Worm (Caenorhabditis elegans) whole organism, L4 larva: Measurements from ENCODE around the gene F07D3.3.

Experiments used
- F49E8.2 ChIP-seq: sonication (generic microtip); optimal IDR thresholded peaks from 2 replicates; lab custom pipeline; 2016; ENCODE audit warnings: missing compliant biosample characterization, mild to moderate bottlenecking, missing genetic modification characterization, borderline replicate concordance
- R02D3.7 ChIP-seq: fragments of 150-350 bp; sonication (generic microtip); optimal IDR thresholded peaks from 3 replicates; lab custom pipeline; 2014; ENCODE audit warnings: missing biosample characterization, missing genetic modification characterization
- T26A8.4 ChIP-seq: fragments of 200-800 bp; sonication (Bioruptor generic); IDR thresholded peaks from 2 replicates; pipeline ENCODE4 v1.3.6; 2022; ENCODE audit warnings: missing genetic modification characterization, missing compliant biosample characterization
- Y75B8A.6 ChIP-seq: fragments of 200-800 bp; sonication (Bioruptor generic); IDR thresholded peaks from 2 replicates; pipeline ENCODE4 v1.3.6; 2022; ENCODE audit warnings: missing genetic modification reagents, missing genetic modification characterization, missing compliant biosample characterization
- aha-1 ChIP-seq: fragments of 150-350 bp; peaks from one replicate; lab custom pipeline; 2014; ENCODE audit warnings: missing biosample characterization, missing genetic modification characterization
- aly-2 ChIP-seq: sonication (generic microtip); optimal IDR thresholded peaks from 2 replicates; lab custom pipeline; 2018; ENCODE audit warnings: missing biosample characterization, missing genetic modification characterization
- ama-1 ChIP-seq: fragments of 150-350 bp; optimal IDR thresholded peaks from 2 replicates; lab custom pipeline; 2014; ENCODE audit warnings: inconsistent platforms, mixed read lengths
- arid-1 ChIP-seq: fragments of 200-800 bp; sonication (Bioruptor generic); conservative IDR thresholded peaks from 2 replicates; pipeline ENCODE4 v1.3.6; 2022; ENCODE audit warnings: missing genetic modification reagents, missing genetic modification characterization, missing compliant biosample characterization
- ceh-44 ChIP-seq: fragments of 200-800 bp; sonication (Bioruptor generic); IDR thresholded peaks from 2 replicates; pipeline ENCODE4 v1.3.6; 2022; ENCODE audit warnings: missing genetic modification reagents, missing genetic modification characterization, missing compliant biosample characterization
- ceh-82 ChIP-seq: sonication (generic microtip); optimal IDR thresholded peaks from 2 replicates; lab custom pipeline; 2017; ENCODE audit warnings: missing biosample characterization, missing genetic modification characterization
- dmd-9 ChIP-seq: fragments of 200-800 bp; sonication (Bioruptor generic); IDR thresholded peaks from 2 replicates; pipeline ENCODE4 v1.3.6; 2022; ENCODE audit warnings: missing genetic modification reagents, missing genetic modification characterization, missing compliant biosample characterization
- dpl-1 ChIP-seq: fragments of 150-350 bp; optimal IDR thresholded peaks from 2 replicates; lab custom pipeline; 2014; ENCODE audit warnings: missing biosample characterization, missing genetic modification reagents, missing genetic modification characterization
- duxl-1 ChIP-seq: sonication (generic microtip); optimal IDR thresholded peaks from 2 replicates; lab custom pipeline; 2016; ENCODE audit warnings: mild to moderate bottlenecking, missing genetic modification characterization, moderate library complexity, missing compliant biosample characterization; ENCODE audit not compliant: poor library complexity
- egl-27 ChIP-seq: sonication (generic microtip); optimal IDR thresholded peaks from 3 replicates; lab custom pipeline; 2017; ENCODE audit warnings: missing biosample characterization, missing genetic modification reagents, missing genetic modification characterization
- fos-1 ChIP-seq: fragments of 150-350 bp; optimal IDR thresholded peaks from 2 replicates; lab custom pipeline; 2014; ENCODE audit warnings: missing biosample characterization, missing genetic modification characterization
- jun-1 ChIP-seq: fragments of 150-350 bp; optimal IDR thresholded peaks from 2 replicates; lab custom pipeline; 2014; ENCODE audit warnings: missing biosample characterization, missing genetic modification reagents, missing genetic modification characterization
- lin-15B ChIP-seq: fragments of 150-350 bp; sonication (generic microtip); optimal IDR thresholded peaks from 3 replicates; lab custom pipeline; 2014; ENCODE audit warnings: missing biosample characterization, missing genetic modification characterization
- lin-29 ChIP-seq: fragments of 200-800 bp; sonication (Bioruptor generic); IDR thresholded peaks from 2 replicates; pipeline ENCODE4 v1.3.6; 2022; ENCODE audit warnings: missing genetic modification reagents, missing genetic modification characterization, missing compliant biosample characterization
- lsy-2 ChIP-seq, 2 experiments: fragments of 150-350 bp in 1 of 2; sonication (generic microtip) in 1 of 2; optimal IDR thresholded peaks; 2 replicates each; lab custom pipeline; 2014 to 2017; ENCODE audit warnings: missing biosample characterization in 2 of 2, missing genetic modification characterization in 2 of 2
- madf-5 ChIP-seq, 2 experiments: fragments of 200-800 bp; sonication (Bioruptor generic); IDR thresholded peaks; 2 replicates each; pipeline ENCODE4 v1.3.6; 2022; ENCODE audit warnings: missing compliant biosample characterization in 2 of 2, missing genetic modification characterization in 2 of 2
- mdt-29 ChIP-seq: fragments of 200-800 bp; sonication (Bioruptor generic); IDR thresholded peaks from 2 replicates; pipeline ENCODE4 v1.3.6; 2022; ENCODE audit warnings: missing genetic modification reagents, missing genetic modification characterization, missing compliant biosample characterization
- mep-1 ChIP-seq: fragments of 150-350 bp; sonication (generic microtip); optimal IDR thresholded peaks from 3 replicates; lab custom pipeline; 2014; ENCODE audit warnings: missing biosample characterization, missing genetic modification characterization
- nhr-10 ChIP-seq: fragments of 150-350 bp; optimal IDR thresholded peaks from 2 replicates; lab custom pipeline; 2014; ENCODE audit warnings: missing biosample characterization, missing genetic modification characterization
- nhr-11 ChIP-seq: fragments of 150-350 bp; optimal IDR thresholded peaks from 2 replicates; lab custom pipeline; 2014; ENCODE audit warnings: missing biosample characterization, missing genetic modification characterization
- nhr-237 ChIP-seq: sonication (generic microtip); optimal IDR thresholded peaks from 2 replicates; lab custom pipeline; 2017; ENCODE audit warnings: missing biosample characterization, missing genetic modification characterization
- nhr-25 ChIP-seq: sonication (generic microtip); optimal IDR thresholded peaks from 2 replicates; lab custom pipeline; 2017; ENCODE audit warnings: missing genetic modification characterization, mild to moderate bottlenecking, missing compliant biosample characterization, antibody characterized with exemption, moderate library complexity, borderline replicate concordance; ENCODE audit not compliant: insufficient read depth
- nhr-41 ChIP-seq: fragments of 200-800 bp; sonication (Bioruptor generic); IDR thresholded peaks from 2 replicates; pipeline ENCODE4 v1.3.6; 2022; ENCODE audit warnings: missing genetic modification reagents, missing genetic modification characterization, missing compliant biosample characterization
- nhr-48 ChIP-seq: sonication (generic microtip); optimal IDR thresholded peaks from 2 replicates; lab custom pipeline; 2016; ENCODE audit warnings: mild to moderate bottlenecking, missing genetic modification characterization, missing compliant biosample characterization
- nhr-77 ChIP-seq: fragments of 150-350 bp; optimal IDR thresholded peaks from 2 replicates; lab custom pipeline; 2014; ENCODE audit warnings: missing biosample characterization, missing genetic modification characterization
- pha-4 ChIP-seq, 2 experiments: fragments of 150-350 bp in 1 of 2; fragments of 200-800 bp in 1 of 2; sonication (Bioruptor generic) in 1 of 2; IDR thresholded peaks in 1 of 2; optimal IDR thresholded peaks in 1 of 2; 2 replicates each; pipeline versions ENCODE4 v1.3.6 to Lab custom; 2014 to 2022; ENCODE audit warnings: missing genetic modification characterization in 2 of 2, missing genetic modification reagents in 2 of 2, missing biosample characterization in 1 of 2, missing compliant biosample characterization in 1 of 2
- saeg-2 ChIP-seq: fragments of 200-800 bp; sonication (Bioruptor generic); IDR thresholded peaks from 2 replicates; pipeline ENCODE4 v1.3.6; 2022; ENCODE audit warnings: missing genetic modification reagents, missing genetic modification characterization, missing compliant biosample characterization
- sdz-12 ChIP-seq: fragments of 200-800 bp; sonication (Bioruptor generic); optimal IDR thresholded peaks from 2 replicates; lab custom pipeline; 2018; ENCODE audit warnings: mild to moderate bottlenecking, missing genetic modification characterization, missing compliant biosample characterization
- set-16 ChIP-seq: fragments of 200-800 bp; sonication (Bioruptor generic); IDR thresholded peaks from 2 replicates; pipeline ENCODE4 v1.3.6; 2022; ENCODE audit warnings: missing genetic modification reagents, missing genetic modification characterization, missing compliant biosample characterization
- skn-1 ChIP-seq: fragments of 150-350 bp; optimal IDR thresholded peaks from 2 replicates; lab custom pipeline; 2014; ENCODE audit warnings: missing biosample characterization, missing genetic modification characterization
- spr-1 ChIP-seq: sonication (generic microtip); optimal IDR thresholded peaks from 2 replicates; lab custom pipeline; 2016; ENCODE audit warnings: mild to moderate bottlenecking, missing genetic modification characterization, missing compliant biosample characterization
- spr-3 ChIP-seq: fragments of 200-800 bp; sonication (Bioruptor generic); optimal IDR thresholded peaks from 2 replicates; lab custom pipeline; 2018; ENCODE audit warnings: mild to moderate bottlenecking, missing genetic modification characterization, missing compliant biosample characterization
- zag-1 ChIP-seq: fragments of 150-350 bp; optimal IDR thresholded peaks from 2 replicates; lab custom pipeline; 2014; ENCODE audit warnings: missing biosample characterization, missing genetic modification characterization
- zfp-2 ChIP-seq: sonication (generic microtip); optimal IDR thresholded peaks from 2 replicates; lab custom pipeline; 2016; ENCODE audit warnings: mild to moderate bottlenecking, missing genetic modification characterization, missing compliant biosample characterization
- ztf-11 ChIP-seq: fragments of 150-350 bp; optimal IDR thresholded peaks from 2 replicates; lab custom pipeline; 2014; ENCODE audit warnings: missing biosample characterization, missing genetic modification characterization
- ztf-7 ChIP-seq: fragments of 150-350 bp; optimal IDR thresholded peaks from 2 replicates; lab custom pipeline; 2014; ENCODE audit warnings: missing biosample characterization, missing genetic modification characterization

F07D3.3 gene

ce11 chrV:9503152-9503817 is 40.8 kb upstream of the F07D3.3 start (continued):
- TF ChIP-seq pha-4 (GFP tag; IDR thresholded peaks at IDR 0.05; lab: Robert Waterston, UW), result peak; percentile 88; the same call in 1 of the 2 replicates
- no peak for TF ChIP-seq pha-4 (tag; optimal IDR thresholded peaks at IDR 0.05; lab: Kevin White, UChicago)
- TF ChIP-seq mdt-29 (GFP tag; lab: Robert Waterston, UW), result peak; percentile 86
- peak; percentile 56; the same call in 1 of the 2 replicates for TF ChIP-seq lin-29 (GFP tag; lab: Robert Waterston, UW)
- TF ChIP-seq spr-3 (GFP tag; lab: Kevin White, UChicago), result no peak
- TF ChIP-seq F49E8.2 (tag; lab: Kevin White, UChicago), result no peak
- peak in 1 of 2 experiments; percentile 65 for TF ChIP-seq lsy-2 (tag; optimal IDR thresholded peaks at IDR 0.05; lab: Kevin White, UChicago)
- no peak for TF ChIP-seq sdz-12 (GFP tag; lab: Kevin White, UChicago)
- 0 out of 2 replicates have a peak, but pooled peaks have one; percentile 80 for TF ChIP-seq Y75B8A.6
- peak; percentile 78 for TF ChIP-seq arid-1
- 0 out of 2 replicates have a peak, but pooled peaks have one; percentile 43 for TF ChIP-seq ceh-44 (GFP tag; lab: Robert Waterston, UW)
- TF ChIP-seq ceh-82 (tag; lab: Kevin White, UChicago), result no peak
- TF ChIP-seq T26A8.4 (GFP tag; lab: Robert Waterston, UW), result peak; percentile 88
- TF ChIP-seq duxl-1, result peak; percentile 65
- no peak for TF ChIP-seq ztf-7
- no peak for TF ChIP-seq nhr-237 (tag; lab: Kevin White, UChicago)
- peak; percentile 21 for TF ChIP-seq dpl-1 (GFP tag; lab: Kevin White, UChicago)
- no peak for TF ChIP-seq zag-1
- peak; percentile 41 for TF ChIP-seq spr-1 (tag; lab: Kevin White, UChicago)
- TF ChIP-seq fos-1 (tag; lab: Kevin White, UChicago), result no peak
- TF ChIP-seq lin-15B, result no peak
- TF ChIP-seq aha-1, result peak; percentile 95
- TF ChIP-seq nhr-48 (tag; lab: Kevin White, UChicago), result peak; percentile 75
- TF ChIP-seq dmd-9, result 0 out of 2 replicates have a peak, but pooled peaks have one; percentile 49
- TF ChIP-seq madf-5 (GFP tag; IDR thresholded peaks at IDR 0.05; lab: Robert Waterston, UW), result peak; percentile 72 to 73; a peak in 1 of 4 replicates
- TF ChIP-seq nhr-11 (tag; lab: Kevin White, UChicago), result no peak

- TF ChIP-seq nhr-25 (no peak), set-16 (no peak), jun-1 (tag; lab: Kevin White, UChicago) (no peak), nhr-10 (tag; lab: Kevin White, UChicago) (no peak), ztf-11 (tag; lab: Kevin White, UChicago) (no peak), nhr-77 (tag; lab: Kevin White, UChicago) (no peak), T26A8.4 (GFP tag; lab: Robert Waterston, UW) (no peak), egl-27 (tag; lab: Kevin White, UChicago) (no peak), zfp-2 (tag; lab: Kevin White, UChicago) (no peak), R02D3.7 (tag; lab: Kevin White, UChicago) (no peak), aly-2 (no peak), ama-1 (lab: Kevin White, UChicago) (no peak), zag-1 (no peak), skn-1 (tag; lab: Kevin White, UChicago) (no peak), nhr-41 (GFP tag; lab: Robert Waterston, UW) (no peak), mep-1 (tag; lab: Kevin White, UChicago) (no peak), nhr-11 (tag; lab: Kevin White, UChicago) (no peak), saeg-2 (GFP tag; lab: Robert Waterston, UW) (no peak)
Measured at ce11 chrV:9500826-9501451, 38.4 kb upstream of the F07D3.3 start, which contains the start of gene swt-5. Gene swt-5 (plus strand): TSS chrV:9501401.
